Worm (Caenorhabditis elegans): ENCODE measurements around the gene vrp-1.

vrp-1 gene

ce11 chrIV:3012374-3013142 lies at the start of gene vrp-1, which contains the start of gene Y54G2A.28:
TSS of gene vrp-1 (plus strand) at chrIV:3012587.
TSS of gene Y54G2A.28 (minus strand) at chrIV:3012421.
- TF ChIP-seq ceh-83 (GFP tag; optimal IDR thresholded peaks at IDR 0.05) = no peak
- no peak for TF ChIP-seq pha-4 (tag; optimal IDR thresholded peaks at IDR 0.05)
- TF ChIP-seq zip-8 (tag; optimal IDR thresholded peaks at IDR 0.05) = no peak
- TF ChIP-seq bed-3 (GFP tag; optimal IDR thresholded peaks at IDR 0.05) = no peak
- no peak for TF ChIP-seq ham-2 (GFP tag; optimal IDR thresholded peaks at IDR 0.05)
- TF ChIP-seq nhr-2 (tag; optimal IDR thresholded peaks at IDR 0.05) = no peak
- no peak for TF ChIP-seq snpc-4 (tag; optimal IDR thresholded peaks at IDR 0.05)

- TF ChIP-seq ceh-39 (tag; optimal IDR thresholded peaks at IDR 0.05) = no peak
- no peak for TF ChIP-seq lin-13 (tag; optimal IDR thresholded peaks at IDR 0.05)
- TF ChIP-seq mls-2 (tag; optimal IDR thresholded peaks at IDR 0.05) = no peak
- no peak for TF ChIP-seq ceh-83 (GFP tag; optimal IDR thresholded peaks at IDR 0.05)
- no peak for TF ChIP-seq nhr-28 (tag; optimal IDR thresholded peaks at IDR 0.05)
- TF ChIP-seq mep-1 (tag; optimal IDR thresholded peaks at IDR 0.05) = no peak
- no peak for TF ChIP-seq M03D4.4 (tag; optimal IDR thresholded peaks at IDR 0.05)
- no peak for TF ChIP-seq hlh-1 (tag; optimal IDR thresholded peaks at IDR 0.05)
- no peak for TF ChIP-seq unc-62 (GFP tag; optimal IDR thresholded peaks at IDR 0.05)
Measured at ce11 chrIV:2966884-2967283, 45.5 kb upstream of the vrp-1 start.

- TF ChIP-seq sptf-1 (tag; optimal IDR thresholded peaks at IDR 0.05) = no peak
- TF ChIP-seq bed-3 (GFP tag; optimal IDR thresholded peaks at IDR 0.05) = no peak
- no peak for TF ChIP-seq tbx-8 (GFP tag; optimal IDR thresholded peaks at IDR 0.05)
- TF ChIP-seq sem-2 (GFP tag; optimal IDR thresholded peaks at IDR 0.05) = no peak
- TF ChIP-seq ces-1 (GFP tag; optimal IDR thresholded peaks at IDR 0.05) = no peak
- no peak for TF ChIP-seq unc-120 (tag; optimal IDR thresholded peaks at IDR 0.05; ENCODE audit: poor library complexity, severe bottlenecking)
- TF ChIP-seq drap-1 (GFP tag; optimal IDR thresholded peaks at IDR 0.05) = no peak
- no peak for TF ChIP-seq unc-39 (tag; optimal IDR thresholded peaks at IDR 0.05)
- TF ChIP-seq elt-1 (tag; optimal IDR thresholded peaks at IDR 0.05; ENCODE audit: borderline replicate concordance, insufficient read depth) = no peak
- TF ChIP-seq lsy-2 (tag; optimal IDR thresholded peaks at IDR 0.05) = no peak
- no peak for TF ChIP-seq ztf-11 (tag; optimal IDR thresholded peaks at IDR 0.05)
- no peak for TF ChIP-seq nhr-237 (tag; optimal IDR thresholded peaks at IDR 0.05)
Measured at ce11 chrIV:2969399-2969990, 42.9 kb upstream of the vrp-1 start, which contains the start of gene Y54G2A.57. TSS of gene Y54G2A.57 (plus strand) at chrIV:2969940.

ce11 chrIV:2971060-2971459 lies 41.3 kb upstream of the vrp-1 start:
- TF ChIP-seq flh-1 (GFP tag; optimal IDR thresholded peaks at IDR 0.05) = no peak
- no peak for TF ChIP-seq elt-3 (tag; optimal IDR thresholded peaks at IDR 0.05)
- no peak for TF ChIP-seq hlh-1 (tag; optimal IDR thresholded peaks at IDR 0.05)
- TF ChIP-seq ham-2 (GFP tag; optimal IDR thresholded peaks at IDR 0.05) = no peak
- TF ChIP-seq mep-1 (tag; optimal IDR thresholded peaks at IDR 0.05) = no peak
- TF ChIP-seq drap-1 (GFP tag; optimal IDR thresholded peaks at IDR 0.05) = no peak
- no peak for TF ChIP-seq mab-5 (tag; optimal IDR thresholded peaks at IDR 0.05)
- no peak for TF ChIP-seq sptf-1 (tag; optimal IDR thresholded peaks at IDR 0.05)
- TF ChIP-seq ceh-43 (GFP tag; optimal IDR thresholded peaks at IDR 0.05) = no peak
- no peak for TF ChIP-seq blmp-1 (tag; optimal IDR thresholded peaks at IDR 0.05)

- TF ChIP-seq mls-2 (tag; optimal IDR thresholded peaks at IDR 0.05) (no peak), hlh-1 (tag; optimal IDR thresholded peaks at IDR 0.05) (no peak), lin-32 (GFP tag; optimal IDR thresholded peaks at IDR 0.05) (no peak), ces-1 (GFP tag; optimal IDR thresholded peaks at IDR 0.05) (peak; percentile 35), nhr-237 (tag; optimal IDR thresholded peaks at IDR 0.05) (no peak), mab-5 (tag; optimal IDR thresholded peaks at IDR 0.05) (no peak), cnd-1 (tag; optimal IDR thresholded peaks at IDR 0.05) (no peak), ham-2 (GFP tag; optimal IDR thresholded peaks at IDR 0.05) (no peak), lin-13 (tag; optimal IDR thresholded peaks at IDR 0.05) (no peak)
Measured at ce11 chrIV:2978384-2978783, 34.0 kb upstream of the vrp-1 start, which contains the start of gene lad-2. TSS of gene lad-2 (minus strand) at chrIV:2978484.

Measured in whole organism, mixed stage, embryonic.